Worm (Caenorhabditis elegans) whole organism, L4/young adult: ENCODE results near the gene Y54H5A.2.

Experiments
- W03F9.2 ChIP-seq: fragments of 150-350 bp; optimal IDR thresholded peaks from 2 replicates; lab custom pipeline; 2014; ENCODE audit warnings: missing biosample characterization, missing genetic modification characterization
- dao-5 ChIP-seq: sonication (generic microtip); optimal IDR thresholded peaks from 2 replicates; lab custom pipeline; 2016; ENCODE audit warnings: missing genotype, missing genetic modification characterization, moderate library complexity, missing compliant biosample characterization
- him-1 ChIP-seq: sonication (generic microtip); optimal IDR thresholded peaks from 2 replicates; lab custom pipeline; 2016; ENCODE audit warnings: missing genotype, missing genetic modification reagents, missing genetic modification characterization, missing compliant biosample characterization

- TF ChIP-seq him-1: no peak
- no peak for TF ChIP-seq W03F9.2
- no peak for TF ChIP-seq dao-5 (tag; lab: Kevin White, UChicago)
These were observed 14.9 kb downstream of the Y54H5A.2 start for ce11 chrIII:5134506-5134905.
